Worm (Caenorhabditis elegans): ENCODE data around the gene pcs-1.

DNA sequence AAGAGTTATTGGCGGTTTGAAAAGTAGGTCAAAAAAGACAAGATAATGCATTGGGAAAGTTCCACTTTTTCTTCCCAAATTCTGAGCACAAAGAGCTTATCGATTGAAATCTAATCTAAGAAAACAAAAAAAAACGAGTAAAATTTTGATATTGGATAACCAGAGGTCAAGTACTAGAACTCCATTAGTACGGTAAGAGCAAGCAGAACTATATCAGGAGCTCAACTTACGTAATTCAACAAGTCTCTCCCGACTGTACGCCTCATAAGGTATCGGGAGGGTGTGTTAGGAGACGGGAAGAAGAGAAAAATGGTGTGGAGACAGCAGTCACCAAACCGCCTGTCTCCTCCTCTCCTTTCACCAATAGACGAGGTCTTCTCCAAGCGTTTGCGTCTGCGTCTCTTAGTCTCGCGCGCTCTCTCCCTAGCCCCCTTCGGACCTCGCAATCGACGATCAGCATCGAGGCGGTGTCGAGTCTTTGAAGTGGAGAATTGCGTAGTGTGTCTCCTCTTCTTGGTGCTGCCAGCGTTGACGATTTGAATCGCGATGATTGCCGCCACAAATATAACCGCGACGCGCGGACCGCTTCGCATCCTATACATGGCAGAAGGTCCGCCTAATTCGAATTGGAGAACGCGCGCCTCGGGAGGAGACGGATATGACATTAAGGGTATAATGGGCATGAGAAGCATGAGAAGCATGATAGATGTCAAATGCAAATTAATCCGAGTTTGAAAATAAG is 10.4 kb downstream of the pcs-1 start, which contains the start of gene F54D5.5:
- no peak for TF ChIP-seq ceh-13 (GFP tag; optimal IDR thresholded peaks at IDR 0.05)
- TF ChIP-seq ama-1 (optimal IDR thresholded peaks at IDR 0.05), result no peak
- 0 out of 2 replicates have a peak, but pooled peaks have one; percentile 38 for TF ChIP-seq sea-1 (GFP tag; conservative IDR thresholded peaks at IDR 0.05)
- TF ChIP-seq tra-4 (tag; optimal IDR thresholded peaks at IDR 0.05), result no peak
- TF ChIP-seq pes-1 (GFP tag; IDR thresholded peaks at IDR 0.05), result 0 out of 2 replicates have a peak, but pooled peaks have one; percentile 18
- no peak for TF ChIP-seq ceh-36 (tag; optimal IDR thresholded peaks at IDR 0.05)
- 0 out of 2 replicates have a peak, but pooled peaks have one; percentile 49 for TF ChIP-seq tbx-11 (GFP tag; IDR thresholded peaks at IDR 0.05)
- no peak for TF ChIP-seq ets-7 (tag; optimal IDR thresholded peaks at IDR 0.05)
- no peak for TF ChIP-seq aly-1 (tag; optimal IDR thresholded peaks at IDR 0.05)
- TF ChIP-seq hmg-4 (GFP tag; optimal IDR thresholded peaks at IDR 0.05), result peak; percentile 87
- TF ChIP-seq scrt-1 (GFP tag; IDR thresholded peaks at IDR 0.05), result no peak
- no peak for TF ChIP-seq B0310.2 (tag; optimal IDR thresholded peaks at IDR 0.05)
- no peak for TF ChIP-seq tbx-37 (GFP tag; conservative IDR thresholded peaks at IDR 0.05)
- no peak for TF ChIP-seq hnd-1 (tag; optimal IDR thresholded peaks at IDR 0.05)
